Worm (Caenorhabditis elegans) whole organism, late embryonic: Measurements from ENCODE around the gene dnc-4.

ENCODE experiments used
- K09A11.1 ChIP-seq: sonication (generic microtip); optimal IDR thresholded peaks from 2 replicates; lab custom pipeline; 2017; ENCODE audit warnings: antibody characterized with exemption, mild to moderate bottlenecking, missing genetic modification characterization, missing compliant biosample characterization; ENCODE audit not compliant: insufficient read depth
- T23F11.4 ChIP-seq: fragments of 200-800 bp; sonication (Bioruptor generic); optimal IDR thresholded peaks from 2 replicates; lab custom pipeline; 2018; ENCODE audit warnings: mild to moderate bottlenecking, missing genetic modification characterization, missing compliant biosample characterization
- ama-1 ChIP-seq: fragments of 150-350 bp; optimal IDR thresholded peaks from 2 replicates; lab custom pipeline; 2014
- ceh-18 ChIP-seq: sonication (generic microtip); optimal IDR thresholded peaks from 2 replicates; lab custom pipeline; 2016; ENCODE audit warnings: missing genetic modification characterization, missing compliant biosample characterization
- ceh-19 ChIP-seq: fragments of 200-800 bp; sonication (Bioruptor generic); optimal IDR thresholded peaks from 2 replicates; lab custom pipeline; 2018; ENCODE audit warnings: mild to moderate bottlenecking, missing genetic modification characterization, missing compliant biosample characterization
- ceh-2 ChIP-seq: sonication (generic microtip); optimal IDR thresholded peaks from 2 replicates; lab custom pipeline; 2016; ENCODE audit warnings: missing genotype, missing genetic modification characterization, missing compliant biosample characterization
- ceh-31 ChIP-seq: sonication (generic microtip); optimal IDR thresholded peaks from 2 replicates; lab custom pipeline; 2016; ENCODE audit warnings: missing genetic modification characterization, missing compliant biosample characterization
- ceh-9 ChIP-seq: sonication (generic microtip); optimal IDR thresholded peaks from 2 replicates; lab custom pipeline; 2016; ENCODE audit warnings: mild to moderate bottlenecking, missing genetic modification characterization, inconsistent platforms, missing compliant biosample characterization
- dve-1 ChIP-seq: sonication (generic microtip); optimal IDR thresholded peaks from 2 replicates; lab custom pipeline; 2017; ENCODE audit warnings: antibody characterized with exemption, mild to moderate bottlenecking, missing genetic modification characterization, missing compliant biosample characterization
- hlh-15 ChIP-seq: sonication (generic microtip); optimal IDR thresholded peaks from 2 replicates; lab custom pipeline; 2016; ENCODE audit warnings: missing genetic modification characterization, missing compliant biosample characterization
- lin-11 ChIP-seq: fragments of 200-800 bp; sonication (Bioruptor generic); optimal IDR thresholded peaks from 2 replicates; lab custom pipeline; 2018; ENCODE audit warnings: mild to moderate bottlenecking, missing genetic modification characterization, missing compliant biosample characterization
- mec-3 ChIP-seq: sonication (generic microtip); optimal IDR thresholded peaks from 2 replicates; lab custom pipeline; 2016; ENCODE audit warnings: borderline replicate concordance, missing genetic modification characterization, missing compliant biosample characterization
- nhr-11 ChIP-seq: fragments of 150-350 bp; optimal IDR thresholded peaks from 2 replicates; lab custom pipeline; 2014; ENCODE audit warnings: missing biosample characterization, missing genetic modification characterization
- tbx-2 ChIP-seq: sonication (generic microtip); optimal IDR thresholded peaks from 2 replicates; lab custom pipeline; 2016; ENCODE audit warnings: missing genetic modification characterization, missing compliant biosample characterization
- ttx-3 ChIP-seq: sonication (generic microtip); optimal IDR thresholded peaks from 2 replicates; lab custom pipeline; 2016; ENCODE audit warnings: missing genetic modification reagents, missing genetic modification characterization, missing compliant biosample characterization
- zip-5 ChIP-seq: sonication (generic microtip); optimal IDR thresholded peaks from 2 replicates; lab custom pipeline; 2016; ENCODE audit warnings: missing genetic modification characterization, missing compliant biosample characterization

Gene dnc-4

ce11 chrIV:7976210-7976609, 43.4 kb downstream of the dnc-4 start, which contains the start of gene F57H12.6:
TSS of gene F57H12.6 (minus strand) at chrIV:7976310.
- TF ChIP-seq lin-11 (tag; lab: Kevin White, UChicago): no peak
- no peak for TF ChIP-seq tbx-2 (tag; lab: Kevin White, UChicago)
- TF ChIP-seq K09A11.1: no peak
- no peak for TF ChIP-seq ceh-9 (tag; lab: Kevin White, UChicago)
- TF ChIP-seq ttx-3 (tag; lab: Kevin White, UChicago): no peak
- no peak for TF ChIP-seq ceh-2 (tag; lab: Kevin White, UChicago)
- no peak for TF ChIP-seq ceh-31 (tag; lab: Kevin White, UChicago)
- TF ChIP-seq T23F11.4 (GFP tag; lab: Kevin White, UChicago): no peak
- no peak for TF ChIP-seq zip-5 (tag; lab: Kevin White, UChicago)
- TF ChIP-seq hlh-15: no peak
- TF ChIP-seq dve-1 (tag; lab: Kevin White, UChicago): no peak
- TF ChIP-seq ceh-18 (tag; lab: Kevin White, UChicago): no peak
- no peak for TF ChIP-seq mec-3 (tag; lab: Kevin White, UChicago)
- no peak for TF ChIP-seq ceh-19
- no peak for TF ChIP-seq ama-1 (lab: Kevin White, UChicago)
- no peak for TF ChIP-seq nhr-11 (tag; lab: Kevin White, UChicago)
